Worm (Caenorhabditis elegans): ENCODE measurements around the gene F59B2.15.

F59B2.15 gene

DNA sequence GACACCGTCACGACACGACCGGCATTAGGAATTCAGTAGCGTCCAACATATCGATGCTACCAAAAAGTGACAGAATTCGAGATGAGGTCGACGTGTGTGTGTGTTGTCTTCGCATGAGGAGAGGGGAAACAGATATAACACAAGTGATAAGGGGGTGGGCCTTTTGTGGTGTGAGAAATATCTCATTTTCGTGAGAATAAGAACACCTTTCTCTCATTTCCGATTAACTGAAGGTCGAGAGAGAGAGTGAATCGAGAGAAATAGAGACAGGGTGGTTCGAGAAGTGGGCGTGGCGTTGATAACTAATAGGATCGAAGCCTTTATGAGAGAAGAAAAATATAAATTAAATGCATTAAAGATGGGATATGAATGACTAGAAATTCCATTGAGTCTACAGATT lies 19.3 kb downstream of the F59B2.15 start:
- no peak for TF ChIP-seq unc-62 (GFP tag; optimal IDR thresholded peaks at IDR 0.05)

DNA sequence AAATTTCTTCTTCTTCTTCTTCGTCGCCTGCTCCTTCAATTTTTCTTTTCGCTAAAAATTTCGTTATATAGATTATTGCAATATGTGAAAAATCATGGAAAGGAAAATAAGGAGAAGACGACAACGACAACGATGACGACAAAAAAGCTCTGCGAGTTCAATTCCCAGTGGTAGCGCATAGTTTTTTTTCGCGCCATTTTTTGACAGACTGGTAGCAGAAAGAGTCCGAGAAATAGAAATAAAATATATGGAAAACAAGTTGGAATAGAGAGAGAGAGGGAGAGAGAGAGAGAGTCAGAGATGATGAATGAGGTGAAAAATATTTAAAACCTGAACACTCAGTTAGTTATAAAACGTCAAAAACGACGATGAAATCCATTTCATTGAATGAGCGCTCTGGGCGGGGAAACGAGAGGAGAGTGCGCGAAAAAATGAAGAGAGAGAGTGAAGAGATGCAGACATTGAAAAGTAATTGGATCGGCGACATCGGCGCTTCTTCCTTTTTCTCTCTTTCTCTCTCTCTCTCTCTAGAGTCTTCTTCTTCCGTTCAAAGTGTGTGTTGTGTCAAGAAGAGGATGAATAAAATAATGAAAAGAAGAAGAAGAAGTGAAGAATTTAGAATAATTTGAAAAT lies 20.5 kb downstream of the F59B2.15 start, which contains the start of gene pde-2:
TSS of gene pde-2 (minus strand) at position 51 of the 633 bp plus-strand sequence.
- no peak for TF ChIP-seq unc-62 (GFP tag; optimal IDR thresholded peaks at IDR 0.05)

DNA sequence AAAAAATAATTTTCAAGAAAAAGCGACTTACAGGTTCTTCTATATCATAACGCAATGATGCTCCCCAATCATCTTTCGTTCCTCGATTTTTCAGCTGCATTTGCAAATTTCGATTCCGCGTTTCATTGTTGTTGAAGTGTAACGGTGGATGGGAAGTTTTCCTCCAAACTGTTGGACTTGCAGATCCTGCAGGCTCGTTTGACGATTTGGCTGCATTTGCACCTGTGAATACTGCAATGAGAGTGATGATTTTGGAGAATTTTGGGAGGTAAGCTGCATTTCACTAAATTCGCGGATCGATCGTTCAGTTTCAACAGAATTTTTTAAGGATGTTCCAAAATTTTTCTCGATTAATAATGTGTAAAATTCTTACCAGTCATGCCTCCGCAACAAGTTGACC lies 21.6 kb downstream of the F59B2.15 start:
- no peak for TF ChIP-seq unc-62 (GFP tag; optimal IDR thresholded peaks at IDR 0.05)

DNA sequence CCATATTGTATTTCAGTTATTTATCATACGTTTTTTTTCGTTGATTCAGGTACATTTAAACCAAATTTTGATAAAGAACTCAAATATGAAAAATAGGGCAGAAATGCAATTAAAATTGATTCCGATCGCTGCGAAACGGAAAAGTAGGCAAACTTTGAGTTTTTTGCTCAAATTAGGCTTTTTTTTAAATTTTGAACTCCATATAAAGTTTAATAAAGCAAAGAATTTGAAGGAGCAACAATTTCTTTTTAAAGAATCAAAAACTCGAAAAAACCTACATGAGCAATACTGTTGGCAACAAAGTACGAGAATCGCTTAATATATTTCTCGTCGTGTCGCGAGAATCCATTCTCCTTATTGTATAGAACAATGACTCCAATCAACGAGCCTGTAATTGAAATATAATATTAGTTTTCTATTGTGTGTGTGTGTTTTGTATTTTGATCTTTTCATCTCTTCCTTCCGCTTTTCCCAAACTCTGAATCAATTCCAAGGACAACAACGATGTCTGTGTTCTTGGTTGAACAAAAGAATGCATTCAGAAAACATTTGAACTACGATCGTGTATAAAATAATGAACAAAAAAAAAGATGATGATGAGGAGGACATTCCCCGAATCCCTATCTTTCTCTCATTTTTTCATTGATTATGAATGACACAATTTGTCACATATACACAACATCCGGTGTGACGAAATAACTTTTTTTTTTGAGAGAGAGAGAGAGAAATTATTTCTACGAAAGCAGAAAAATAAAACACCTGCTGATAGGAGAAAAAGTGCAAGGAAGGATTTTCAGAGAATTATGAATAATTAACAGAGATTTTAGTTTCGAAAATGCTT lies 23.7 kb downstream of the F59B2.15 start:
- TF ChIP-seq unc-62 (GFP tag; optimal IDR thresholded peaks at IDR 0.05), result no peak

DNA sequence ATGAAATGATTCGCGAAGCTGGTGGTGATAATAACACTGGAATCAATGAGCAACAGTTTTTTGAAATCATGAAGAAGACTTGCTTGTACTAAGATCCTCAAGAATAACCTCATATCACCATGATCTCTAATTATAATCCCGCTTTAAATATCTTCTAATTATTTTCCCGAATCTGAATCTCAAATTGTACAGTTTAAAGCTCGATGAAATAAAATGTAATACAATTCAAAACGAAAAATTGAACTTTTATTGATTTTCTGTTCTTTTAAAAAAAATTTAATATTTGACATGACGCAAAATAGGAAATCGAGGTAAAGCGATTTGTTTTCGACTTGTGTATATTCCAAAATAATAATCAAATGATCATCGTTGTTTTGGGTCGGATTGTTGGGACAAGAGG lies 27.6 kb downstream of the F59B2.15 start:
- no peak for TF ChIP-seq unc-62 (GFP tag; optimal IDR thresholded peaks at IDR 0.05)

DNA sequence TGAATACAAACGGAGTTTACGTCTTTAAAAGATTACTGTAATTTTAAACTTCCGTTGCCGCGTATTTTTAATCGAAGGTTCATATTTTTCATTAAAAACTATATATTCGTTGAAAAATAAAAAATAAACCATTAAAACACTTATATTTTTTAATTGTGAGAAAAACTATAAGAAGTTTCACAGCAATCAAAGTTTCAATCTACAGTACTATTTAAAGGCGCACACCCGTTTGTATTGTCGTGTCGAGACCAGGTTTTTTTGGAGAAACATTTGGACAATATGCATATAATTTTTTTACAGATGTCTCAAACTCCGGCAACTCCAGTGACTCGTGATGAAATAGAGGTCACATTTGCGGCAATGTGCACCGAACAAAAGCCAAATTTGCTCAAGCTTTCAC lies 28.6 kb downstream of the F59B2.15 start, which contains the start of gene R08D7.5:
TSS of gene R08D7.5 (plus strand) at position 301 of the 400 bp plus-strand sequence.
- no peak for TF ChIP-seq unc-62 (GFP tag; optimal IDR thresholded peaks at IDR 0.05)

DNA sequence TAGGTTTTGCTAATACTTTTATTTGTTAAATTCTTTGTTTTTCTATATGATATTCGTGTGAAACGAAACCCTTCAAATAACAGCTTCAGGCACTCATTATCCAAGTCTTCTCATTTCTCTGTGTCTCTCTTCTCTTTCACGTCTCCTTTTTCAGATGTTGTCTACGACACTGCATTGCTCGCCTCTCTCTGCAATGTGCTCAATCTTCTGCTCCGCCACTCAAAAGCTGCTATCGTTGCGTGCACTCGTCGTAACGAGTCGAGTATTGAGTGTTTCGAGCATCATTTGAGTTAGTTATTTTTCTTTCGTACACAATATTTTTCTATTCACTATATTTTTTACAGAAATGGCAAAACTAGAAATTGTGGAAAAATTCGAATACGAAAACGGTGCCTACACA lies 29.3 kb downstream of the F59B2.15 start:
- TF ChIP-seq unc-62 (GFP tag; optimal IDR thresholded peaks at IDR 0.05), result no peak

DNA sequence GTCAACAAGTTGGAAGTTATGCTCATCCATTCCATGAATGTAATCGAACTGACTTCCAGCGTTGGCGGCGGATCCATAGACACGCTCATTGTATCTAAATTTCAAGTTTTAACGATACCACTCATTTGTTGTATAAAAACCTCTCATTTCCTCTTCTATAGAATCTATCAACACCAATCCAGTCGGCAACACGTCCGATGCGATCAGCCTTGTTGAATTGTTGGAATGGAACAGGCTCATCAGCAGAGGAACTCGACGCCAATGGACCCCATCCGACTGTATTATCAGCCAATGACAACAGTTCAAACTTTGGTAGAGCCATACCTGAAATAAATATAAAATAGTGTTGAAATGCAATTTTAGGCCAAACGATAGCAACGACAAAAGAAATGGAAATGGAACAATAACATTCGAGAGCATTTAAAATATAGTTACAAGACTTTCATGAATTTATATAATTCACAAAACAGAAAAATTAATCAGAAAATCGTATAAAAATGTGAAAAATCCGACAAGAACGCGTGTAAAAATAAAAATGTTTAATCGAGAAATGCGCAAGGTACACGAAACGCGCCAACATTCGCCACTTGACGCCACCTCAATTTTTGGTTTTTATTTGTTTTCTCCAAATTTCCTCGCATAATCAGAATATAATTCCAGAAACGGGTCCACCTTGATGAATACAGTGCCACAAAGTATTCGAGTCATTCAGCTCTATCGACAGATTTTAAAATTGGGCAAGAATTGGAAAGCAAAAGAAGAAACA lies 31.0 kb downstream of the F59B2.15 start, which contains the start of the genes eif-3.D and R08D7.4:
TSS of gene eif-3.D (minus strand) at position 324 of the 766 bp plus-strand sequence.
TSS of gene R08D7.4 (plus strand) at position 638 of the 766 bp plus-strand sequence.
- no peak for TF ChIP-seq unc-62 (GFP tag; optimal IDR thresholded peaks at IDR 0.05)

DNA sequence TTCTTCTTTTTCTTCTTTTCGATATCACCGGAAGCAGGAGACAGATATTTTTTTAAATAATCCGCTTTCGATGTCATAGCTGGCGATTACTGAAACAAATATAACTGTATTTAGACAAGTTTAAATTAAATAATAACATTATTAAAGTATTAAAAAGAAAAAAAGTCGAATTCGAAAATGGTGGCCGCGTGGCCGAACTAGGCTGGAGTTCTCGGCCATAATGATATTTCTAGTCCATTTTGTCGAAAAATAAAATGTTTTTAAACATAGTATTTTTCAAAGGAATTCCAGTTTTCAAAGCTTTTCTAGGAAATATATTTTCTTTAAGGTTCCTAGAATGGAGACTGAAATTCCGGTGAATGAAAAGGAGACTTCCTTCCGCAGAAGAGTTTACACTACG lies 34.8 kb downstream of the F59B2.15 start, which contains the start of the genes bud-13 and rpap-2:
TSS of gene bud-13 (minus strand) at position 89 of the 400 bp plus-strand sequence.
TSS of gene rpap-2 (plus strand) at position 329 of the 400 bp plus-strand sequence.
- TF ChIP-seq unc-62 (GFP tag; optimal IDR thresholded peaks at IDR 0.05), result no peak

DNA sequence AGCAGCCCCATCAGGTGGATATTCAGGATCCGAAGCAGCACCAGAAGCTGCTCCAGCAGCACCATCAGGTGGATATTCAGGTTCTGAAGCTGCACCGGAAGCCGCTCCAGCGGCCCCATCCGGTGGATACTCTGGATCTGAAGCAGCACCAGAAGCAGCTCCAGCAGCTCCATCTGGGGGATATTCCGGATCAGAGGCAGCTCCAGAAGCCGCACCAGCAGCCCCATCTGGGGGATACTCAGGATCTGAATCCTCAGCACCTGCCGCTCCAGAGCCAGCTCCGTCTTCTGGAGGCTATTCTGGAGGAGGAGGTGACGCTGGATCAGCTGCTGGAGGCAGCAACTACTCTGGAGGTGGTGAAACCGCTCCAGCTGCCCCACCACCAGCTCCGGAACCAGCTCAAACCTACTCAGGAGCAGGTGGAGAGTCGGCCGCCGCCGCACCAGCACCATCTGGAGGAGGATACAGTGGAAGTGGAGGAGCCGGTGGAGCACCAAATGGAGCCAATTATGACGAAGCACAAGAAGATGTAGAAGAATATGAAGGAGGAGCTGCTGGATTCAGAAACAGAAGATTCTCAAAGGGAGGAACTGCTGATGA lies 37.7 kb downstream of the F59B2.15 start:
- TF ChIP-seq unc-62 (GFP tag; optimal IDR thresholded peaks at IDR 0.05), result no peak

DNA sequence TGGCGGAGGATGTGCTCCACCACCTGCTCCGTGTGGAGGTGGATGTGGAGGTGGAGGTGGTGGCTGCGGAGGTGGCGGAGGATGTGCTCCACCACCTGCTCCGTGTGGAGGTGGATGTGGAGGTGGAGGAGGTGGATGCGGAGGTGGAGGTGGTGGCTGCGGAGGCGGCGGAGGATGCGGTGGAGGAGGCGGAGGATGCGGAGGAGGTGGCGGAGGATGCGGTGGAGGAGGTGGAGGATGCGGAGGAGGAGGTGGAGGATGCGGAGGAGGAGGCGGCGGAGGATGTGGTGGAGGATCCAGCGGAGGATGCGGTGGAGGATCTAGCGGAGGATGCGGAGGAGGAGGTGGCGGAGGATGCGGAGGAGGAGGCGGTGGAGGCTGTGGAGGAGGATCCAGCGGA lies 40.0 kb downstream of the F59B2.15 start:
- no peak for TF ChIP-seq unc-62 (GFP tag; optimal IDR thresholded peaks at IDR 0.05)

DNA sequence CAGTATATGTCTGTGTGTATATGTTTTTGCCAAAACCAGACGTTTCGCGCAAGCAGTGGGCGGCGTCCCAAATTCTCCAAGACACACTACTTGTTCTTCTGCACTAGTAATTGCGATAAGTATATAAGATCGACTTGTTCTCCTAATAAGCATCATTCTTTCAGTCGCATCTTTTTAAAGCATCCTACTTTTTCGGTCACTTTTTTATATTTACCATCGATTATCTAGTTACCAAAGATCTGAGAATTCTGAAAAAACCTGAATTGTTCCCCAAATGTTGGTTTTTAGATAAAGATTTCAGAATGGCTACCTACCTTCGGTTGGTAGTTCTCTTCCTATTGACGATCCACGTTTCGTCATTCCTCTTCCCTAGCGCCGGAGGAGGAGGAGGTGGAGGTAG lies 40.5 kb downstream of the F59B2.15 start, which contains the start of gene grl-25:
TSS of gene grl-25 (plus strand) at position 301 of the 400 bp plus-strand sequence.
- TF ChIP-seq unc-62 (GFP tag; optimal IDR thresholded peaks at IDR 0.05), result no peak

DNA sequence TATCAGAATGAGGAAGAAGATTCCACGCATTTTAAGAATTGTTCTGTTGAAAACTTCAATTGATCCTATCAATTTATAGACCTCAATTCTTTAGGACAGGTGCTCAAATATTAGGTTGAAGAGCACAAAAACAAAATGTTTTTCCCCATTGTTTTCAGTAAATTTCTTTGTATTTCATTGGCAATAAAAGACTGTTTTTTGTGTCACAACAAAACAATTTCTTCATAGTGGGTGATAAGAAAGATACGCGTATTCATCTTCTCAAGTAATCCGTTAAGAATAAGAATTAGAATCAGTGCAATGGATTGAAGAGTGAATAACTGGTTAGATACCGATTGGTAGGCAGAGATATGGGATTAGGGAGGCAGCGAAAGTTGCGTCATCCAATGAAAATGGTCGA lies 41.8 kb downstream of the F59B2.15 start, which contains the start of gene ZK643.6:
TSS of gene ZK643.6 (minus strand) at position 101 of the 400 bp plus-strand sequence.
- no peak for TF ChIP-seq unc-62 (GFP tag; optimal IDR thresholded peaks at IDR 0.05)

DNA sequence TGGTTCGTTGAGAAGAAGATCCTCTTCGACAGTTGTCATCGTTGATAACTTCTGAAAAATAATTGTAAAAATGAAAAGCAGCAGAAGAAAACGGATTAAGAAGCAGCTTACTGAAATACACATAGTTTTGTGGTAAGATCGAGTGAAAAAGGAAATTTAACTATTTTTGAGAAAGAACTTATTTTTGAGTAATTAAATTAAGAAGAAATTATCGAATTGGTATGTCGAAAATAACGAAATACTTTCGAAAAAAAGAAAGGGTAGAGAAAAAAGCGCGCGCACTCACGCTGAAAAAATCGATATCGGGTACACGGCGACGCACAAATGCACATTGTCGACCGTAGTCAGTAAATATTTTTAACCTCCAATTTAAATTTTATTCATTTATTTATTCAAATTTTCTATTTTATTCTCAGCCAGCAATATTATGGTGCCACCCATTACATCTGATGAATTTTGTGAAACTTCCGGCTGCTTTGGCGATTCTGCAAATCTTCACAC lies 46.2 kb downstream of the F59B2.15 start, which contains the start of the genes ZK643.5 and ZK643.2:
TSS of gene ZK643.5 (minus strand) at position 51 of the 501 bp plus-strand sequence.
TSS of gene ZK643.2 (plus strand) at position 395 of the 501 bp plus-strand sequence.
- TF ChIP-seq unc-62 (GFP tag; optimal IDR thresholded peaks at IDR 0.05), result no peak

DNA sequence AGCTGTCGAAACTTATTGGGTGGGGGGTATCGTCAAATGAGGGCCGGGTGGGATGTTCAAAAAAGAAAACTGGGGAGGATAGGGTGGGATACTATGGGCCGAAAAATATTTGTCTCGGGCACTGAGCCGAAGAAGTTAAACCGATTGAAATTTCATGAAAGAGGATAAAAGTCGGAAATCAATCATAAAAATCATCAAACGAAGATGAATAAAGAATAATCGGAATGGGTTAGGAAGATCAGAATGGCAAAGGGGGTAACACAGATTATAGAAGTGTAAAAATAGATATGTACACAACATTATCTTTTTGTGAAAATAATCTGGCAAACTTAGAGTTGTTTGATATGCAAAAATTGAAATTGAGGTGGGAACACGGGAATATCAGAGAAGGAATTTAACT lies 46.9 kb downstream of the F59B2.15 start:
- TF ChIP-seq unc-62 (GFP tag; optimal IDR thresholded peaks at IDR 0.05), result no peak

Data from whole organism, dauer.